Worm (Caenorhabditis elegans) whole organism, L4/young adult: ENCODE results near the gene zig-10.

Source experiments
- dao-5 ChIP-seq: sonication (generic microtip); optimal IDR thresholded peaks from 2 replicates; lab custom pipeline; 2016; ENCODE audit warnings: missing genotype, missing genetic modification characterization, moderate library complexity, missing compliant biosample characterization
- him-1 ChIP-seq: sonication (generic microtip); optimal IDR thresholded peaks from 2 replicates; lab custom pipeline; 2016; ENCODE audit warnings: missing genotype, missing genetic modification reagents, missing genetic modification characterization, missing compliant biosample characterization

- no peak for TF ChIP-seq him-1 (tag; lab: Kevin White, UChicago)
- TF ChIP-seq dao-5 (tag; lab: Kevin White, UChicago) = no peak
Observed at ce11 chrII:6380866-6381265, 17.6 kb upstream of the zig-10 start, which contains the start of gene F58F12.12.
